Worm (Caenorhabditis elegans): ENCODE results near the gene Y97E10C.1.

DNA sequence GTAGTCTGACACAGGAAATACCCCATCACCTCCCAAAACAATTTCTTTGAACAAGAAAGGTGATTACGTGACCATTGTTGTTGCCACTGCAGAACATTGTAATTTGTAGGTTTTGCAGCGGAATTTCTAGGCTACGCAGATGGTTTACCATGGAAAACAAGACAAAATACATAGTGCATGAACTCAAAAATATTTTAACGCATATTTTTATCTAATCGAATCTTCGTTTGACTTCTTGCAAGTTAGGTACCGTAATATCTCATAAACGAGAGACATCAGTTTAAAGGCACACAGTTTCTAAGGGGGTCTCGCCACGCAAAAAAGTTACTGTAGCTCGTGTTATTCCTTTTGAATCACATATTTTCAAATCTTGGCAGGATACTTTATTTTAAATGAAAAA is 50.3 kb downstream of the Y97E10C.1 start:
- TF ChIP-seq fkh-10 (GFP tag; optimal IDR thresholded peaks at IDR 0.05): no peak
- no peak for TF ChIP-seq aly-2 (tag; optimal IDR thresholded peaks at IDR 0.05)
- TF ChIP-seq ZK546.5 (tag; optimal IDR thresholded peaks at IDR 0.05): no peak
- TF ChIP-seq ama-1 (optimal IDR thresholded peaks at IDR 0.05): no peak
- no peak for TF ChIP-seq zag-1 (tag; optimal IDR thresholded peaks at IDR 0.05)
